Worm (Caenorhabditis elegans): ENCODE data around the gene pals-17.

DNA sequence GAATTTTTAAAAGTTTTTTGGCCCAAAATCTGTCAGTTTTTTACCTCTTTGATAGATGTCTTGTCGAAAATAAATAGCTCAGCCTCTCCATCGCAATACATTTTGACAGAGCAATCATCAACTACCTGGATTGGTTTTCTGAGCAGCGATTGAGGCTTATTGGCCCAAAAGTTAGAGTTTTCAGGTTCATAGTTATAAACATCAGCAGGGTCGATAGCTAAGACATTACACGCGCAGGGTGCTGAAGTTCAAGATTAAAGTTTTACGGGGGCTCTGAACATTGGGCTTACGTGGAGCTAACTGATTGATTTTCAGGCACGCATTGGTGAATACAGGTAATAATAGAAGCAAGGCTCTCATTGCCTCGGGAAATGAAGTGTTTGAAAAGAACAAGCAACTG, 32.0 kb downstream of the pals-17 start, which contains the start of gene Y82E9BR.9:
- TF ChIP-seq fos-1 (tag; optimal IDR thresholded peaks at IDR 0.05) (no peak), mab-5 (tag; optimal IDR thresholded peaks at IDR 0.05) (no peak), nhr-10 (tag; optimal IDR thresholded peaks at IDR 0.05) (no peak)

Data from whole organism, L2 larva.